Worm (Caenorhabditis elegans) whole organism, young adult: ENCODE results near the gene fbxb-10.
"Not testable (repeated sequence)": the region's sequence is repeated elsewhere in the genome, so short reads cannot be mapped to it uniquely, and the experiment has no call there.

Experiments used
- C17E4.6 ChIP-seq: fragments of 200-800 bp; sonication (Bioruptor generic); IDR thresholded peaks from 2 replicates; pipeline ENCODE4 v1.3.6; 2022; ENCODE audit warnings: missing genetic modification reagents, missing genetic modification characterization, missing compliant biosample characterization
- F33H1.4 ChIP-seq: fragments of 200-800 bp; sonication (Bioruptor generic); IDR thresholded peaks from 2 replicates; pipeline ENCODE4 v1.3.6; 2022; ENCODE audit warnings: missing genetic modification reagents, missing genetic modification characterization, missing compliant biosample characterization
- F39B2.1 ChIP-seq: fragments of 200-800 bp; sonication (Bioruptor generic); IDR thresholded peaks from 2 replicates; pipeline ENCODE4 v1.3.6; 2022; ENCODE audit warnings: missing genetic modification reagents, missing genetic modification characterization, missing compliant biosample characterization
- K12H6.12 ChIP-seq: fragments of 200-800 bp; sonication (Bioruptor generic); optimal IDR thresholded peaks from 2 replicates; lab custom pipeline; 2018; ENCODE audit warnings: mild to moderate bottlenecking, missing genetic modification characterization, missing compliant biosample characterization
- T26A5.8 ChIP-seq: sonication (generic microtip); optimal IDR thresholded peaks from 2 replicates; lab custom pipeline; 2016; ENCODE audit warnings: missing genetic modification characterization, missing compliant biosample characterization
- Y53G8AR.9 ChIP-seq: fragments of 200-800 bp; sonication (Bioruptor generic); conservative IDR thresholded peaks from 2 replicates; pipeline ENCODE4 v1.3.6; 2022; ENCODE audit warnings: missing genetic modification reagents, missing genetic modification characterization, missing compliant biosample characterization
- Y67H2A.10 ChIP-seq: fragments of 200-800 bp; sonication (Bioruptor generic); conservative IDR thresholded peaks from 2 replicates; pipeline ENCODE4 v1.3.6; 2022; ENCODE audit warnings: missing genetic modification reagents, missing genetic modification characterization, missing compliant biosample characterization
- akir-1 ChIP-seq: fragments of 200-800 bp; sonication (Bioruptor generic); optimal IDR thresholded peaks from 2 replicates; lab custom pipeline; 2018; ENCODE audit warnings: mild to moderate bottlenecking, missing genetic modification characterization, moderate library complexity, missing compliant biosample characterization
- aptf-3 ChIP-seq: fragments of 200-800 bp; sonication (Bioruptor generic); IDR thresholded peaks from 2 replicates; pipeline ENCODE4 v1.3.6; 2022; ENCODE audit warnings: missing genetic modification characterization, missing compliant biosample characterization
- atf-7 ChIP-seq: sonication (generic microtip); optimal IDR thresholded peaks from 2 replicates; lab custom pipeline; 2017; ENCODE audit warnings: mild to moderate bottlenecking, missing genetic modification characterization, missing compliant biosample characterization
- attf-5 ChIP-seq: fragments of 200-800 bp; sonication (Bioruptor generic); optimal IDR thresholded peaks from 2 replicates; lab custom pipeline; 2018; ENCODE audit warnings: mild to moderate bottlenecking, missing genetic modification characterization, missing compliant biosample characterization
- bed-1 ChIP-seq: fragments of 200-800 bp; sonication (Bioruptor generic); IDR thresholded peaks from 2 replicates; pipeline ENCODE4 v1.3.6; 2022; ENCODE audit warnings: missing genetic modification reagents, missing genetic modification characterization, missing compliant biosample characterization
- bed-2 ChIP-seq: fragments of 200-800 bp; sonication (Bioruptor generic); IDR thresholded peaks from 2 replicates; pipeline ENCODE4 v1.3.6; 2022; ENCODE audit warnings: missing genetic modification reagents, missing genetic modification characterization, missing compliant biosample characterization
- ceh-27 ChIP-seq: fragments of 200-800 bp; sonication (Bioruptor generic); optimal IDR thresholded peaks from 2 replicates; lab custom pipeline; 2018; ENCODE audit warnings: mild to moderate bottlenecking, missing genetic modification characterization, moderate library complexity, missing compliant biosample characterization
- ceh-79 ChIP-seq: sonication (generic microtip); optimal IDR thresholded peaks from 2 replicates; lab custom pipeline; 2017; ENCODE audit warnings: mild to moderate bottlenecking, missing genetic modification characterization, missing compliant biosample characterization
- ceh-91 ChIP-seq: fragments of 200-800 bp; sonication (Bioruptor generic); IDR thresholded peaks from 2 replicates; pipeline ENCODE4 v1.3.6; 2022; ENCODE audit warnings: missing genetic modification reagents, missing genetic modification characterization, missing compliant biosample characterization
- gei-17 ChIP-seq: fragments of 200-800 bp; sonication (Bioruptor generic); optimal IDR thresholded peaks from 2 replicates; lab custom pipeline; 2018; ENCODE audit warnings: mild to moderate bottlenecking, missing genetic modification characterization, missing compliant biosample characterization
- lin-35 ChIP-seq, 3 experiments: fragments of 150-350 bp in 2 of 3; sonication (generic microtip) in 1 of 3; optimal IDR thresholded peaks; 2 replicates each; lab custom pipeline; 2014 to 2018; ENCODE audit warnings: missing biosample characterization in 3 of 3, missing genetic modification characterization in 3 of 3, missing genetic modification reagents in 3 of 3
- mcd-1 ChIP-seq: fragments of 200-800 bp; sonication (Bioruptor generic); IDR thresholded peaks from 2 replicates; pipeline ENCODE4 v1.3.6; 2022; ENCODE audit warnings: missing genetic modification reagents, missing genetic modification characterization, missing compliant biosample characterization
- nfyb-1 ChIP-seq: fragments of 200-800 bp; sonication (Bioruptor generic); IDR thresholded peaks from 2 replicates; pipeline ENCODE4 v1.3.6; 2022; ENCODE audit warnings: missing genetic modification reagents, missing genetic modification characterization, missing compliant biosample characterization
- nhr-80 ChIP-seq: sonication (generic microtip); optimal IDR thresholded peaks from 2 replicates; lab custom pipeline; 2016; ENCODE audit warnings: missing genetic modification characterization, missing compliant biosample characterization
- nhr-90 ChIP-seq: sonication (generic microtip); optimal IDR thresholded peaks from 2 replicates; lab custom pipeline; 2016; ENCODE audit warnings: missing genotype, mild to moderate bottlenecking, missing genetic modification characterization, missing compliant biosample characterization
- rcor-1 ChIP-seq: fragments of 200-800 bp; sonication (Bioruptor generic); IDR thresholded peaks from 2 replicates; pipeline ENCODE4 v1.3.6; 2022; ENCODE audit warnings: missing genetic modification reagents, missing genetic modification characterization, missing compliant biosample characterization
- rec-8 ChIP-seq, 2 experiments: sonication (generic microtip); optimal IDR thresholded peaks; 2 replicates each; lab custom pipeline; 2016; ENCODE audit warnings: mild to moderate bottlenecking in 2 of 2, missing genetic modification characterization in 2 of 2, missing genetic modification reagents in 2 of 2, missing genotype in 2 of 2, missing biosample characterization in 1 of 2, missing compliant biosample characterization in 1 of 2, moderate library complexity in 1 of 2
- repo-1 ChIP-seq: sonication (generic microtip); optimal IDR thresholded peaks from 2 replicates; lab custom pipeline; 2017; ENCODE audit warnings: mild to moderate bottlenecking, missing genetic modification characterization, missing compliant biosample characterization
- sdz-38 ChIP-seq: sonication (generic microtip); optimal IDR thresholded peaks from 2 replicates; lab custom pipeline; 2016; ENCODE audit warnings: missing genotype, missing genetic modification characterization, missing compliant biosample characterization
- tbp1 ChIP-seq: fragments of 200-800 bp; sonication (Bioruptor generic); optimal IDR thresholded peaks from 2 replicates; lab custom pipeline; 2018; ENCODE audit warnings: mild to moderate bottlenecking, missing genetic modification characterization, missing compliant biosample characterization
- tbx-9 ChIP-seq: sonication (generic microtip); optimal IDR thresholded peaks from 2 replicates; lab custom pipeline; 2016; ENCODE audit warnings: borderline replicate concordance, missing genetic modification characterization, inconsistent platforms, missing compliant biosample characterization
- ztf-22 ChIP-seq: fragments of 200-800 bp; sonication (Bioruptor generic); optimal IDR thresholded peaks from 2 replicates; lab custom pipeline; 2018; ENCODE audit warnings: mild to moderate bottlenecking, missing genetic modification characterization, moderate library complexity, missing compliant biosample characterization

The fbxb-10 gene

DNA sequence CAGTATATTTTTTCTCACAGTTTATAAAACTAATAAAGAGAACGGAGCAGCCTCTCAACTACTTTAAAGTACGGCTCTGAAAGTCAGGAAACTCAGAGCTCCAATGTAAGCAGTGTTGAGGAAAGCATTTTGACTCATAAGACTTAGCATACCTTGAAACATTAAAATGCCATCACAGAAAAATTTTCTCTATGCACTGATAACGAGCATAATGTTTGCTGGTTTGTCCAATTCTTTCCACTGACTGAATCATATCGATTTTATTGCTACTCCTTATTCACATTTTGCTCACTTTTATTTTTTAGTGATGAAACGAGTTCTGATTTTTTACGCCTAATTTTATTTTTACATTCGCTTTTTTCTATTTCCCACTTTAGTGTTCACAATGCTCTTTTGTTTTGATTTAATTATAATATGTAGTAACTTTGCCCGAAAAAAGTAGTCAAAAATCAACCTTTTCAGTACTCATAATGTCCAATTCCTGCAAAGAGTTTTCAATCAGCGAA lies 13.7 kb upstream of the fbxb-10 start, which contains the start of gene math-39:
TSS of gene math-39 (plus strand) at position 456 of the 506 bp plus-strand sequence.
- TF ChIP-seq tbp1 (GFP tag; lab: Kevin White, UChicago): no peak
- peak; percentile 24 for TF ChIP-seq nhr-80 (tag; lab: Kevin White, UChicago)
- TF ChIP-seq, all 124 proteins: peak for 1

DNA sequence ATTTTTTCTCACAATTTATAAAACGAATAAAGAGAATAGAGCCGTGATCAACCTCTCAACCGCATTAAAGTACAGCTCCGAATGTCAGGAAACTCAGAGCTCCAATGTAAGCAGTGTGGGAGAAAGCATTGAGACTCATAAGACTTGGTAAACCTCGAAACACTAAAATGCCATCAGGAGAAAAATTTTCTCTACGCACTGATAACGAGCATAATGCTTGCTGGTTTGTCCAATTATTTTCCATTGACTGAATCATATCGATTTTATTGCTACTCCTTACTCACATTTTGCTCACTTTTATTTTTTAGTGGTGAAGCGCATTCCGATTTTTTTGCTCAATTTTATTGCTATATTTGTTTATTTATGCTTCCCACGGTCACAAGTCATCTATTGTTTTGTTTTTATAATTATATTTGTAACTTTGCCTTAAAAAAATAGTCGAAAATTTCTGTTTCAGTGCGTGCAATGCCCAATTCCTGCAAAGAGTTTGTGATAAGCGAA lies 12.0 kb upstream of the fbxb-10 start, which contains the start of gene math-40:
TSS of gene math-40 (plus strand) at position 451 of the 501 bp plus-strand sequence.
- TF ChIP-seq ceh-79 (no peak), mcd-1 (GFP tag; lab: Robert Waterston, UW) (no peak), sdz-38 (no peak), bed-2 (GFP tag; lab: Robert Waterston, UW) (no peak), nhr-80 (tag; lab: Kevin White, UChicago) (peak; percentile 48), lin-35 (GFP tag; optimal IDR thresholded peaks at IDR 0.05; lab: Kevin White, UChicago) (no peak), C17E4.6 (GFP tag; lab: Robert Waterston, UW) (no peak)

DNA sequence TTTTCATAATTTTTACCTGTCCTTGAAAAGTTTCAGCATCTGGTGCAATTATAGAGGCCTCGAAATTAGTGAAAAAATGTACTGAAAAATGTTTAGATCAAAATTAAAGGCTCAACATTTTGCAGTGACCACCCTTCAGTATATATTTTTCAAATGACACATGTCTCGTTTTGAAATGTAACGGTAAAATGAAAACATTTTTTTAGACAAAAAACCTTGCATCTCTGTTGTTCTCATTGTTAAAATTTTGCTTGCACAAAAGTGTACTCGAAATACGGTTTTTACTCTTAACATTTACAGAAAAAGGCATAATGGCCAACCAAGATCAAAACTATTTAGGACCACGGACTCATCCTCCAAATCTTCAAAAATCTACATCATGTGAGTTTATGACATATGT lies 6.1 kb upstream of the fbxb-10 start, which contains the start of gene math-41:
TSS of gene math-41 (plus strand) at position 301 of the 400 bp plus-strand sequence.
- not testable (repeated sequence) for TF ChIP-seq ceh-27 (GFP tag; lab: Kevin White, UChicago); rec-8 (tag; optimal IDR thresholded peaks at IDR 0.05; lab: Kevin White, UChicago); bed-2 (GFP tag; lab: Robert Waterston, UW)
- TF ChIP-seq, all 124 proteins: peak for 0; not testable (repeated sequence) for 124

DNA sequence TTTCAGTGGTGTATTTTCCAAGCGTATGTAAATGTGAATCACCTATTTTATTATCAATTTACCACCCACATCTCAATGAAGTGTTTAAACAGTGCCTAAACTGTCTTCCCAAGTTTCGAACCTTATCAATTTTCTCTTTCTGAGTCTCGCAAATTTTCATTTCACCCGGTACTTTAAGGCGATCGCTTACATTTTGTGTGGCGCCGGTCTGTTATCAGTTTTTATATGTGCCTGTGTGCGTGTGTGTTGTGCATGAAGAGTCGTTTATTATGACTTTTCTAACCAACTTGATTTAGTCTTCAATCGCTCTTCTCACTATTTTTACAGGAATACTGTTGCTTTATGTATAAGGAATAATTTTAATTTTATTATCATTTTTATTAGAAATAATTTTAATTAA lies 5.4 kb upstream of the fbxb-10 start:
- peak; percentile 27 for TF ChIP-seq nhr-80 (tag; lab: Kevin White, UChicago)

DNA sequence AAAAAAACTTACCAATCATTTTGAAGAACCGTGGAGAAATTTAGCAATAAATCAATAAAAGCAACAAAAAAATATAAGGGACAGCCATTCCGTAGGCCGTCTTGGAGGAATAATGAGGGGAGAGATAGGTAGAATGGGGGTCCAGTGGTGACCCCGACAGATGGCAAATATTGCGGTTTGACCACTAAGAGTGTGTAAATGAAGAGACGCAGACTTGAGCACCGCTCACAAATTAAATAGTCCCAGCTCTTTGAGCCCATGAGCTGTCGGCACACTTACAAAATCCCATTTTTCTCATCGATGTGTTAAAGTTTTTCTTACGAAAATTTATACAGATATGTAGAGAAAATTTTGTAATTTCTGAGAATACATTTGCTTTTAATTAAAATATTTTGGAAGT lies 2.6 kb upstream of the fbxb-10 start, which contains the start of gene fbxa-3:
TSS of gene fbxa-3 (minus strand) at position 101 of the 400 bp plus-strand sequence.
- TF ChIP-seq ztf-22 (GFP tag; lab: Kevin White, UChicago): no peak
- no peak for TF ChIP-seq ceh-91 (GFP tag; lab: Robert Waterston, UW)
- TF ChIP-seq Y53G8AR.9 (GFP tag; lab: Robert Waterston, UW): no peak
- TF ChIP-seq gei-17 (GFP tag; lab: Kevin White, UChicago): no peak
- TF ChIP-seq tbx-9 (tag; lab: Kevin White, UChicago): no peak
- no peak for TF ChIP-seq nhr-90 (tag; lab: Kevin White, UChicago)
- TF ChIP-seq bed-1 (GFP tag; lab: Robert Waterston, UW): no peak
- no peak for TF ChIP-seq K12H6.12 (tag; lab: Kevin White, UChicago)
- no peak for TF ChIP-seq attf-5 (GFP tag; lab: Kevin White, UChicago)
- no peak for TF ChIP-seq F39B2.1
- TF ChIP-seq F33H1.4 (GFP tag; lab: Robert Waterston, UW): no peak
- TF ChIP-seq T26A5.8: no peak
- TF ChIP-seq Y67H2A.10: no peak
- TF ChIP-seq repo-1 (tag; lab: Kevin White, UChicago): no peak
- TF ChIP-seq nfyb-1 (GFP tag; lab: Robert Waterston, UW): no peak
- TF ChIP-seq atf-7: no peak
- no peak for TF ChIP-seq aptf-3 (GFP tag; lab: Robert Waterston, UW)
- no peak for TF ChIP-seq akir-1
- no peak for TF ChIP-seq rcor-1 (GFP tag; lab: Robert Waterston, UW)
